Worm (Caenorhabditis elegans) whole organism, early embryonic: ENCODE measurements around the gene arrd-8.

Source experiments
- B0310.2 ChIP-seq: sonication (generic microtip); optimal IDR thresholded peaks from 2 replicates; lab custom pipeline; 2016; ENCODE audit warnings: mild to moderate bottlenecking, missing genetic modification characterization, missing compliant biosample characterization
- F13C5.2 ChIP-seq: sonication (generic microtip); optimal IDR thresholded peaks from 2 replicates; lab custom pipeline; 2017; ENCODE audit warnings: mild to moderate bottlenecking, missing genetic modification characterization, inconsistent platforms, missing compliant biosample characterization
- aly-1 ChIP-seq: sonication (generic microtip); optimal IDR thresholded peaks from 2 replicates; lab custom pipeline; 2016; ENCODE audit warnings: missing genetic modification characterization, missing compliant biosample characterization
- ama-1 ChIP-seq: fragments of 150-350 bp; optimal IDR thresholded peaks from 2 replicates; lab custom pipeline; 2014
- ceh-13 ChIP-seq: fragments of 200-800 bp; sonication (Bioruptor generic); optimal IDR thresholded peaks from 2 replicates; lab custom pipeline; 2018; ENCODE audit warnings: mild to moderate bottlenecking, missing genetic modification characterization, missing compliant biosample characterization
- ceh-36 ChIP-seq: sonication (generic microtip); optimal IDR thresholded peaks from 2 replicates; lab custom pipeline; 2016; ENCODE audit warnings: missing genetic modification characterization, inconsistent platforms, missing compliant biosample characterization
- ets-7 ChIP-seq: sonication (generic microtip); optimal IDR thresholded peaks from 2 replicates; lab custom pipeline; 2016; ENCODE audit warnings: missing genotype, missing genetic modification characterization, missing compliant biosample characterization
- flt-1 ChIP-seq: fragments of 200-800 bp; sonication (Bioruptor generic); IDR thresholded peaks from 2 replicates; pipeline ENCODE4 v1.3.6; 2022; ENCODE audit warnings: missing genetic modification characterization, missing compliant biosample characterization
- hmbx-1 ChIP-seq: sonication (generic microtip); optimal IDR thresholded peaks from 2 replicates; lab custom pipeline; 2016; ENCODE audit warnings: mild to moderate bottlenecking, missing genetic modification characterization, missing compliant biosample characterization
- hmg-4 ChIP-seq: fragments of 200-800 bp; sonication (Bioruptor generic); optimal IDR thresholded peaks from 2 replicates; lab custom pipeline; 2018; ENCODE audit warnings: mild to moderate bottlenecking, missing genetic modification characterization, missing compliant biosample characterization
- hnd-1 ChIP-seq: sonication (generic microtip); optimal IDR thresholded peaks from 2 replicates; lab custom pipeline; 2016; ENCODE audit warnings: missing genetic modification characterization, missing compliant biosample characterization
- pes-1 ChIP-seq: fragments of 200-800 bp; sonication (Bioruptor generic); IDR thresholded peaks from 2 replicates; pipeline ENCODE4 v1.3.6; 2022; ENCODE audit warnings: missing genetic modification reagents, missing genetic modification characterization, missing compliant biosample characterization
- scrt-1 ChIP-seq: fragments of 200-800 bp; sonication (Bioruptor generic); IDR thresholded peaks from 2 replicates; pipeline ENCODE4 v1.3.6; 2022; ENCODE audit warnings: missing genetic modification characterization, missing compliant biosample characterization
- sea-1 ChIP-seq: fragments of 200-800 bp; sonication (Bioruptor generic); conservative IDR thresholded peaks from 2 replicates; pipeline ENCODE4 v1.3.6; 2022; ENCODE audit warnings: missing genetic modification characterization, missing compliant biosample characterization
- tbx-11 ChIP-seq: fragments of 200-800 bp; sonication (Bioruptor generic); IDR thresholded peaks from 2 replicates; pipeline ENCODE4 v1.3.6; 2022; ENCODE audit warnings: missing genetic modification characterization, missing compliant biosample characterization
- tbx-37 ChIP-seq: fragments of 200-800 bp; sonication (Bioruptor generic); conservative IDR thresholded peaks from 2 replicates; pipeline ENCODE4 v1.3.6; 2022; ENCODE audit warnings: missing genetic modification reagents, missing genetic modification characterization, missing compliant biosample characterization
- tra-4 ChIP-seq: sonication (generic microtip); optimal IDR thresholded peaks from 2 replicates; lab custom pipeline; 2017; ENCODE audit warnings: missing genetic modification characterization, missing compliant biosample characterization

The arrd-8 gene

ce11 chrII:12053486-12053885, 11.4 kb upstream of the arrd-8 start:
- TF ChIP-seq ceh-36 (tag; lab: Kevin White, UChicago) (no peak), tbx-11 (no peak), sea-1 (GFP tag; lab: Robert Waterston, UW) (no peak), hmbx-1 (tag; lab: Kevin White, UChicago) (no peak), hmg-4 (GFP tag; lab: Kevin White, UChicago) (no peak), F13C5.2 (tag; lab: Kevin White, UChicago) (no peak), hnd-1 (tag; lab: Kevin White, UChicago) (no peak), ets-7 (no peak), ceh-13 (GFP tag; lab: Kevin White, UChicago) (no peak), tbx-37 (no peak), ama-1 (no peak), flt-1 (GFP tag; lab: Robert Waterston, UW) (no peak), B0310.2 (tag; lab: Kevin White, UChicago) (no peak)

ce11 chrII:12054150-12054549, 10.7 kb upstream of the arrd-8 start:
- TF ChIP-seq hmbx-1 (tag; lab: Kevin White, UChicago) (no peak), scrt-1 (GFP tag; lab: Robert Waterston, UW) (no peak), tbx-11 (no peak), F13C5.2 (tag; lab: Kevin White, UChicago) (no peak), ceh-36 (tag; lab: Kevin White, UChicago) (no peak), tra-4 (tag; lab: Kevin White, UChicago) (no peak), hmg-4 (GFP tag; lab: Kevin White, UChicago) (no peak), aly-1 (no peak), ceh-13 (GFP tag; lab: Kevin White, UChicago) (no peak)

- TF ChIP-seq tbx-37 (no peak), tra-4 (tag; lab: Kevin White, UChicago) (no peak), hmbx-1 (tag; lab: Kevin White, UChicago) (no peak), F13C5.2 (tag; lab: Kevin White, UChicago) (no peak), ceh-36 (tag; lab: Kevin White, UChicago) (no peak), ets-7 (no peak), tbx-11 (no peak)
Measured at ce11 chrII:12054558-12054957, 10.3 kb upstream of the arrd-8 start.

- TF ChIP-seq scrt-1 (GFP tag; lab: Robert Waterston, UW) (no peak), F13C5.2 (tag; lab: Kevin White, UChicago) (no peak), ets-7 (no peak), tra-4 (tag; lab: Kevin White, UChicago) (no peak), sea-1 (GFP tag; lab: Robert Waterston, UW) (no peak), hnd-1 (tag; lab: Kevin White, UChicago) (no peak)
Measured at ce11 chrII:12055408-12056140, 9.3 kb upstream of the arrd-8 start.

ce11 chrII:12058298-12058697, 6.6 kb upstream of the arrd-8 start:
- TF ChIP-seq pes-1 (no peak), ets-7 (no peak), aly-1 (no peak), scrt-1 (GFP tag; lab: Robert Waterston, UW) (no peak), hmbx-1 (tag; lab: Kevin White, UChicago) (no peak), ama-1 (no peak), ceh-36 (tag; lab: Kevin White, UChicago) (no peak), flt-1 (GFP tag; lab: Robert Waterston, UW) (no peak), hmg-4 (GFP tag; lab: Kevin White, UChicago) (no peak), ceh-13 (GFP tag; lab: Kevin White, UChicago) (no peak)

ce11 chrII:12059872-12060271, 5.0 kb upstream of the arrd-8 start:
- TF ChIP-seq flt-1 (GFP tag; lab: Robert Waterston, UW) = no peak
- TF ChIP-seq hmbx-1 (tag; lab: Kevin White, UChicago) = no peak
- no peak for TF ChIP-seq B0310.2 (tag; lab: Kevin White, UChicago)
- TF ChIP-seq ceh-36 (tag; lab: Kevin White, UChicago) = no peak
- TF ChIP-seq sea-1 (GFP tag; lab: Robert Waterston, UW) = no peak

ce11 chrII:12062521-12062920, 2.4 kb upstream of the arrd-8 start, which contains the start of gene arrd-7:
Gene arrd-7, minus strand, starts transcription at chrII:12062621.
- TF ChIP-seq scrt-1 (GFP tag; lab: Robert Waterston, UW) (no peak), tbx-37 (no peak), ceh-13 (GFP tag; lab: Kevin White, UChicago) (no peak), hmbx-1 (tag; lab: Kevin White, UChicago) (no peak), sea-1 (GFP tag; lab: Robert Waterston, UW) (no peak), tra-4 (tag; lab: Kevin White, UChicago) (no peak), ets-7 (no peak), B0310.2 (tag; lab: Kevin White, UChicago) (no peak), hnd-1 (tag; lab: Kevin White, UChicago) (no peak), tbx-11 (no peak)

- TF ChIP-seq flt-1 (GFP tag; lab: Robert Waterston, UW) (no peak), tra-4 (tag; lab: Kevin White, UChicago) (no peak), ceh-13 (GFP tag; lab: Kevin White, UChicago) (no peak), aly-1 (no peak), sea-1 (GFP tag; lab: Robert Waterston, UW) (no peak), hnd-1 (tag; lab: Kevin White, UChicago) (no peak)
Measured at ce11 chrII:12063076-12063475, 1.8 kb upstream of the arrd-8 start.
